Worm (Caenorhabditis elegans) whole organism, L3 larva: ENCODE data around the gene zmp-2.

Experiments used
- R02D3.7 ChIP-seq: fragments of 150-350 bp; optimal IDR thresholded peaks from 2 replicates; lab custom pipeline; 2014; ENCODE audit warnings: missing biosample characterization, missing genetic modification characterization
- ZK546.5 ChIP-seq: sonication (generic microtip); optimal IDR thresholded peaks from 2 replicates; lab custom pipeline; 2017; ENCODE audit warnings: missing biosample characterization, missing genetic modification characterization
- aly-2 ChIP-seq: fragments of 150-350 bp; optimal IDR thresholded peaks from 2 replicates; lab custom pipeline; 2014; ENCODE audit warnings: missing biosample characterization, missing genetic modification characterization
- ama-1 ChIP-seq: fragments of 150-350 bp; optimal IDR thresholded peaks from 2 replicates; lab custom pipeline; 2018
- ceh-28 ChIP-seq: fragments of 150-350 bp; optimal IDR thresholded peaks from 2 replicates; lab custom pipeline; 2014; ENCODE audit warnings: missing biosample characterization, missing genetic modification reagents, missing genetic modification characterization
- ceh-82 ChIP-seq: fragments of 150-350 bp; optimal IDR thresholded peaks from 2 replicates; lab custom pipeline; 2014; ENCODE audit warnings: missing biosample characterization, missing genetic modification characterization
- ceh-9 ChIP-seq: sonication (generic microtip); optimal IDR thresholded peaks from 2 replicates; lab custom pipeline; 2018; ENCODE audit warnings: missing biosample characterization, missing genetic modification characterization
- egl-5 ChIP-seq: fragments of 150-350 bp; optimal IDR thresholded peaks from 2 replicates; lab custom pipeline; 2017; ENCODE audit warnings: missing biosample characterization, missing genetic modification reagents, missing genetic modification characterization, inconsistent platforms
- elt-1 ChIP-seq: fragments of 150-350 bp; optimal IDR thresholded peaks from 2 replicates; lab custom pipeline; 2014; ENCODE audit warnings: missing biosample characterization, missing genetic modification characterization
- elt-2 ChIP-seq: sonication (generic microtip); optimal IDR thresholded peaks from 2 replicates; lab custom pipeline; 2016; ENCODE audit warnings: missing genetic modification reagents, mild to moderate bottlenecking, missing genetic modification characterization, missing compliant biosample characterization
- fkh-10 ChIP-seq: sonication (generic microtip); optimal IDR thresholded peaks from 2 replicates; lab custom pipeline; 2017; ENCODE audit warnings: missing biosample characterization, missing genetic modification reagents, missing genetic modification characterization
- fkh-2 ChIP-seq: fragments of 150-350 bp; optimal IDR thresholded peaks from 2 replicates; lab custom pipeline; 2014; ENCODE audit warnings: missing biosample characterization, missing genetic modification reagents, missing genetic modification characterization
- hmg-11 ChIP-seq: sonication (generic microtip); optimal IDR thresholded peaks from 2 replicates; lab custom pipeline; 2016; ENCODE audit warnings: missing genetic modification characterization, missing compliant biosample characterization
- jun-1 ChIP-seq: fragments of 150-350 bp; optimal IDR thresholded peaks from 2 replicates; lab custom pipeline; 2014; ENCODE audit warnings: missing biosample characterization, missing genetic modification reagents, missing genetic modification characterization
- lin-15B ChIP-seq: fragments of 150-350 bp; optimal IDR thresholded peaks from 2 replicates; lab custom pipeline; 2014; ENCODE audit warnings: missing biosample characterization, missing genetic modification characterization
- lin-39 ChIP-seq: fragments of 150-350 bp; optimal IDR thresholded peaks from 2 replicates; lab custom pipeline; 2018; ENCODE audit warnings: missing biosample characterization, missing genetic modification reagents, missing genetic modification characterization
- lsy-12 ChIP-seq: sonication (generic microtip); optimal IDR thresholded peaks from 2 replicates; lab custom pipeline; 2016; ENCODE audit warnings: mild to moderate bottlenecking, missing genetic modification characterization, missing compliant biosample characterization
- mdl-1 ChIP-seq: fragments of 150-350 bp; optimal IDR thresholded peaks from 2 replicates; lab custom pipeline; 2014; ENCODE audit warnings: missing biosample characterization, missing genetic modification characterization
- mml-1 ChIP-seq: fragments of 150-350 bp; sonication (generic microtip); optimal IDR thresholded peaks from 3 replicates; lab custom pipeline; 2014; ENCODE audit warnings: missing biosample characterization, missing genetic modification characterization
- nfya-1 ChIP-seq: sonication (generic microtip); optimal IDR thresholded peaks from 2 replicates; lab custom pipeline; 2017; ENCODE audit warnings: missing genetic modification characterization, mild to moderate bottlenecking, missing compliant biosample characterization, antibody characterized with exemption, moderate library complexity; ENCODE audit not compliant: insufficient read depth
- nhr-11 ChIP-seq: fragments of 150-350 bp; optimal IDR thresholded peaks from 2 replicates; lab custom pipeline; 2014; ENCODE audit warnings: missing biosample characterization, missing genetic modification characterization
- nhr-12 ChIP-seq: fragments of 150-350 bp; optimal IDR thresholded peaks from 2 replicates; lab custom pipeline; 2014; ENCODE audit warnings: missing biosample characterization, missing genetic modification characterization
- nhr-23 ChIP-seq: fragments of 150-350 bp; optimal IDR thresholded peaks from 2 replicates; lab custom pipeline; 2014; ENCODE audit warnings: missing biosample characterization, missing genetic modification reagents, missing genetic modification characterization
- nhr-237 ChIP-seq: fragments of 150-350 bp; optimal IDR thresholded peaks from 2 replicates; lab custom pipeline; 2014; ENCODE audit warnings: missing biosample characterization, missing genetic modification characterization
- nhr-25 ChIP-seq: sonication (generic microtip); optimal IDR thresholded peaks from 2 replicates; lab custom pipeline; 2017; ENCODE audit warnings: missing biosample characterization, missing genetic modification characterization
- nhr-43 ChIP-seq: sonication (generic microtip); optimal IDR thresholded peaks from 2 replicates; lab custom pipeline; 2016; ENCODE audit warnings: mild to moderate bottlenecking, missing genetic modification characterization, missing compliant biosample characterization; ENCODE audit not compliant: poor library complexity, severe bottlenecking
- nhr-67 ChIP-seq: fragments of 150-350 bp; optimal IDR thresholded peaks from 2 replicates; lab custom pipeline; 2014; ENCODE audit warnings: missing biosample characterization, missing genetic modification characterization
- nhr-76 ChIP-seq: fragments of 150-350 bp; sonication (generic microtip); optimal IDR thresholded peaks from 5 replicates; lab custom pipeline; 2014; ENCODE audit warnings: missing biosample characterization, missing genetic modification characterization
- nhr-77 ChIP-seq: fragments of 150-350 bp; optimal IDR thresholded peaks from 2 replicates; lab custom pipeline; 2014; ENCODE audit warnings: missing biosample characterization, missing genetic modification characterization
- pha-4 ChIP-seq: fragments of 150-350 bp; optimal IDR thresholded peaks from 2 replicates; lab custom pipeline; 2014; ENCODE audit warnings: missing biosample characterization, missing genetic modification reagents, missing genetic modification characterization
- pqm-1 ChIP-seq: fragments of 150-350 bp; optimal IDR thresholded peaks from 2 replicates; lab custom pipeline; 2017; ENCODE audit warnings: missing biosample characterization, missing genetic modification characterization, inconsistent platforms
- sea-2 ChIP-seq: fragments of 150-350 bp; sonication (generic microtip); optimal IDR thresholded peaks from 4 replicates; lab custom pipeline; 2014; ENCODE audit warnings: missing biosample characterization, missing genetic modification reagents, missing genetic modification characterization
- skn-1 ChIP-seq: fragments of 150-350 bp; optimal IDR thresholded peaks from 2 replicates; lab custom pipeline; 2014; ENCODE audit warnings: missing biosample characterization, missing genetic modification characterization
- snpc-4 ChIP-seq: fragments of 150-350 bp; optimal IDR thresholded peaks from 2 replicates; lab custom pipeline; 2014; ENCODE audit warnings: missing biosample characterization, missing genetic modification characterization
- tbx-2 ChIP-seq: sonication (generic microtip); optimal IDR thresholded peaks from 2 replicates; lab custom pipeline; 2016; ENCODE audit warnings: mild to moderate bottlenecking, missing genetic modification characterization, missing compliant biosample characterization
- unc-39 ChIP-seq: sonication (generic microtip); optimal IDR thresholded peaks from 4 replicates; lab custom pipeline; 2017; ENCODE audit warnings: missing biosample characterization, missing genetic modification characterization
- unc-62 ChIP-seq: fragments of 150-350 bp; sonication (generic microtip); optimal IDR thresholded peaks from 4 replicates; lab custom pipeline; 2014; ENCODE audit warnings: missing biosample characterization, missing genetic modification reagents, missing genetic modification characterization
- zag-1 ChIP-seq: fragments of 150-350 bp; optimal IDR thresholded peaks from 2 replicates; lab custom pipeline; 2014; ENCODE audit warnings: missing biosample characterization, missing genetic modification characterization
- ztf-11 ChIP-seq: fragments of 150-350 bp; optimal IDR thresholded peaks from 2 replicates; lab custom pipeline; 2014; ENCODE audit warnings: missing biosample characterization, missing genetic modification characterization

zmp-2 gene

ce11 chrIII:2636137-2636536 lies at the start of gene zmp-2:
Gene zmp-2 (plus strand): TSS chrIII:2636383.
- no peak for TF ChIP-seq sea-2 (GFP tag; lab: Kevin White, UChicago)
- TF ChIP-seq pqm-1 (tag; lab: Kevin White, UChicago) = no peak
- TF ChIP-seq ceh-9 = no peak
- no peak for TF ChIP-seq nhr-237
- no peak for TF ChIP-seq lsy-12 (tag; lab: Kevin White, UChicago)
- no peak for TF ChIP-seq unc-39 (tag; lab: Kevin White, UChicago)
- no peak for TF ChIP-seq mml-1 (tag; lab: Kevin White, UChicago)
- no peak for TF ChIP-seq jun-1 (tag; lab: Kevin White, UChicago)
- TF ChIP-seq nhr-76 (tag; lab: Kevin White, UChicago) = no peak
- no peak for TF ChIP-seq tbx-2 (tag; lab: Kevin White, UChicago)
- TF ChIP-seq pha-4 = no peak
- no peak for TF ChIP-seq mdl-1 (tag; lab: Kevin White, UChicago)
- no peak for TF ChIP-seq lin-15B (tag; lab: Kevin White, UChicago)
- TF ChIP-seq, all 47 proteins: peak for 0

DNA sequence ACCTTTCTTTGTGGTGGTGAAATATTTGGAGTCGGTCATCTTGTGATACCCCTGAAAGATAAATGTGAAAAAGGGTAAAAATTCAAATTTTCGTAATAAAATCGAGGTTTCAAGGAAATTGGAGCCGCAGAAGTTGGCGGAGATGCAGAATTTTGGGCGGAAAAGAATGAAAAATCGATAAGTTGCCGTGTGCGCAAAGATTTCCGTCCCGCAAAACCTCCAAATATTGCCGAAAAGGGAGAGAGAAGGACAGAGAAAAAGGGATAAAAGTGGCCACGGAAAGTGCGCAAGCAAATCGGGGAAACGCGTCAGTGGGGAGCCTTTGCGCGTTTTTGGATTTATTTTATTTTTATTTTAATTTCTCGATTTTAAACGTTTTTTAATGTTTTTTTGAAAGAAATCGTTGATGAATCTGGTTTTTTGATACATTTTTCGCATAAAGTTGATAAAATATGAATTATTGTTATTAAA lies 39.2 kb upstream of the zmp-2 start, which contains the start of gene apb-1:
TSS of gene apb-1 (minus strand) at position 51 of the 471 bp plus-strand sequence.
- TF ChIP-seq nhr-12 (tag; lab: Kevin White, UChicago) (no peak), hmg-11 (tag; lab: Kevin White, UChicago) (peak; percentile 96), snpc-4 (tag; lab: Kevin White, UChicago) (peak; percentile 85), egl-5 (tag; lab: Kevin White, UChicago) (peak; percentile 88), ZK546.5 (tag; lab: Kevin White, UChicago) (no peak), nhr-76 (tag; lab: Kevin White, UChicago) (peak; percentile 5), mml-1 (tag; lab: Kevin White, UChicago) (no peak), skn-1 (tag; lab: Kevin White, UChicago) (peak; percentile 12), ama-1 (lab: Kevin White, UChicago) (peak; percentile 21), fkh-2 (tag; lab: Kevin White, UChicago) (no peak), lin-15B (tag; lab: Kevin White, UChicago) (peak; percentile 91), nhr-77 (peak; percentile 62), ceh-82 (tag; lab: Kevin White, UChicago) (peak; percentile 77), elt-2 (peak; percentile 51), nfya-1 (tag; lab: Kevin White, UChicago) (peak; percentile 94), fkh-10 (peak; percentile 92), sea-2 (GFP tag; lab: Kevin White, UChicago) (peak; percentile 90), tbx-2 (tag; lab: Kevin White, UChicago) (peak; percentile 93), jun-1 (tag; lab: Kevin White, UChicago) (peak; percentile 28), zag-1 (tag; lab: Kevin White, UChicago) (no peak), nhr-43 (no peak), unc-62 (GFP tag; lab: Kevin White, UChicago) (no peak), R02D3.7 (tag; lab: Kevin White, UChicago) (peak; percentile 86), aly-2 (tag; lab: Kevin White, UChicago) (peak; percentile 9), elt-1 (tag; lab: Kevin White, UChicago) (peak; percentile 42), pqm-1 (tag; lab: Kevin White, UChicago) (peak; percentile 37), nhr-23 (tag; lab: Kevin White, UChicago) (peak; percentile 96), nhr-25 (tag; lab: Kevin White, UChicago) (peak; percentile 61), lin-39 (tag; lab: Kevin White, UChicago) (peak; percentile 83), nhr-11 (tag; lab: Kevin White, UChicago) (no peak), pha-4 (peak; percentile 96), ceh-28 (tag; lab: Kevin White, UChicago) (peak; percentile 86), ztf-11 (no peak)

DNA sequence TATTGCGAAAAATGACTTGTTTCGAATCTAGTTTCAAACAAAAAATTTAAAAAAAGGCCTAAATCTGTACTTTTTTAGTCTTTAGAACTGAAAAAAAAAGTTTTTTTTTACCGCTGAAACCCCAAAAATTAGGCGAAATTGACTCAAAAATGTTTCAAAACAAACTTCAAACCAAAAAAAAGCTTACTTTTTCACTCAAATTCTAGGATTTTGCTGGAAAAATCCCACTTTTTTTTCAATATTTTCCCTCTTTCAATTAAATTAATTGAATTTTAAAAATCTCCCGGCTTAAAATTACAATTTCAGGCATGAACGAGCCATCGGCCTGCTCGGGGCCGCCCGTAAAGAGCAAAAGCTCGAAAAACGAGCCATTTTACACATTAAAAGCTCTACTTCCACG lies 38.4 kb upstream of the zmp-2 start, which contains the start of gene mdt-19:
TSS of gene mdt-19 (plus strand) at position 301 of the 400 bp plus-strand sequence.
- no peak for TF ChIP-seq jun-1 (tag; lab: Kevin White, UChicago)
- no peak for TF ChIP-seq snpc-4 (tag; lab: Kevin White, UChicago)
- no peak for TF ChIP-seq skn-1 (tag; lab: Kevin White, UChicago)
- no peak for TF ChIP-seq zag-1 (tag; lab: Kevin White, UChicago)
- TF ChIP-seq lin-15B (tag; lab: Kevin White, UChicago) = no peak
- no peak for TF ChIP-seq sea-2 (GFP tag; lab: Kevin White, UChicago)
- TF ChIP-seq hmg-11 (tag; lab: Kevin White, UChicago) = no peak
- TF ChIP-seq mml-1 (tag; lab: Kevin White, UChicago) = no peak
- TF ChIP-seq nhr-237 = no peak
- no peak for TF ChIP-seq nhr-67 (tag; lab: Kevin White, UChicago)
- no peak for TF ChIP-seq nhr-23 (tag; lab: Kevin White, UChicago)
- no peak for TF ChIP-seq nhr-11 (tag; lab: Kevin White, UChicago)
- no peak for TF ChIP-seq pqm-1 (tag; lab: Kevin White, UChicago)
- no peak for TF ChIP-seq lin-39 (tag; lab: Kevin White, UChicago)
- TF ChIP-seq aly-2 (tag; lab: Kevin White, UChicago) = no peak
- TF ChIP-seq ztf-11 = no peak
- TF ChIP-seq ceh-82 (tag; lab: Kevin White, UChicago) = no peak
